Fruit fly (Drosophila melanogaster) whole organism, embryonic: ENCODE measurements around the gene CG33230.
A peak's percentile ranks its signal among the peaks of the same experiment; 100 is the strongest.

ENCODE experiments used
- CG10543 ChIP-seq: fragments of 200-800 bp; sonication (Bioruptor generic); optimal IDR thresholded peaks from 3 replicates; lab custom pipeline; 2017; ENCODE audit warnings: missing biosample characterization, mild to moderate bottlenecking, missing genetic modification characterization, moderate library complexity
- CG11398 ChIP-seq: fragments of 200-800 bp; sonication (Bioruptor generic); optimal IDR thresholded peaks from 2 replicates; lab custom pipeline; 2016; ENCODE audit warnings: missing biosample characterization, missing genetic modification characterization
- CG13287 ChIP-seq: fragments of 200-800 bp; sonication (Bioruptor generic); IDR thresholded peaks from 2 replicates; pipeline ENCODE4 v1.3.6; 2022; ENCODE audit warnings: missing biosample characterization, missing genetic modification characterization; ENCODE audit not compliant: partially characterized antibody
- CG13894 ChIP-seq: fragments of 200-800 bp; sonication (Bioruptor generic); optimal IDR thresholded peaks from 3 replicates; lab custom pipeline; 2018; ENCODE audit warnings: missing biosample characterization, mild to moderate bottlenecking, missing genetic modification characterization, moderate library complexity
- CG14667 ChIP-seq: fragments of 200-800 bp; sonication (Bioruptor generic); IDR thresholded peaks from 2 replicates; pipeline ENCODE4 v1.3.6; 2022; ENCODE audit warnings: missing biosample characterization, missing genetic modification characterization
- CG15514 ChIP-seq: fragments of 200-800 bp; sonication (Bioruptor generic); optimal IDR thresholded peaks from 3 replicates; lab custom pipeline; 2017; ENCODE audit warnings: missing biosample characterization, missing genetic modification characterization, mild to moderate bottlenecking, moderate library complexity, missing genetic modification reagents
- CG1603 ChIP-seq: fragments of 200-800 bp; sonication (Bioruptor generic); optimal IDR thresholded peaks from 2 replicates; lab custom pipeline; 2019; ENCODE audit warnings: missing biosample characterization, mild to moderate bottlenecking, missing genetic modification characterization, moderate library complexity
- CG17186 ChIP-seq: fragments of 200-800 bp; sonication (Bioruptor generic); optimal IDR thresholded peaks from 3 replicates; lab custom pipeline; 2017; ENCODE audit warnings: missing biosample characterization, missing genetic modification reagents, missing genetic modification characterization
- CG18599 ChIP-seq: fragments of 200-800 bp; sonication (Bioruptor generic); optimal IDR thresholded peaks from 3 replicates; lab custom pipeline; 2017; ENCODE audit warnings: missing biosample characterization, missing genetic modification characterization, mild to moderate bottlenecking, moderate library complexity, missing genetic modification reagents
- CG32767 ChIP-seq: fragments of 200-800 bp; sonication (Bioruptor generic); IDR thresholded peaks from 2 replicates; pipeline ENCODE4 v1.3.6; 2022; ENCODE audit warnings: missing biosample characterization, missing genetic modification characterization
- CG34224 ChIP-seq: fragments of 200-800 bp; sonication (Bioruptor generic); IDR thresholded peaks from 3 replicates; pipeline ENCODE4 v1.3.6; 2022; ENCODE audit warnings: missing biosample characterization, missing genetic modification characterization; ENCODE audit not compliant: partially characterized antibody
- CG6175 ChIP-seq: fragments of 200-800 bp; sonication (Bioruptor generic); IDR thresholded peaks from 3 replicates; pipeline ENCODE4 v1.3.6; 2022; ENCODE audit warnings: missing biosample characterization, missing genetic modification characterization
- CG7987 ChIP-seq: fragments of 200-800 bp; sonication (Bioruptor generic); optimal IDR thresholded peaks from 2 replicates; lab custom pipeline; 2018; ENCODE audit warnings: missing biosample characterization, mild to moderate bottlenecking, missing genetic modification characterization, moderate library complexity
- CG8281 ChIP-seq: fragments of 200-800 bp; sonication (Bioruptor generic); optimal IDR thresholded peaks from 2 replicates; lab custom pipeline; 2018; ENCODE audit warnings: missing biosample characterization, mild to moderate bottlenecking, missing genetic modification characterization, moderate library complexity
- CG9437 ChIP-seq: fragments of 200-800 bp; sonication (Bioruptor generic); optimal IDR thresholded peaks from 2 replicates; lab custom pipeline; 2018; ENCODE audit warnings: missing biosample characterization, mild to moderate bottlenecking, missing genetic modification characterization
- Dbx ChIP-seq: fragments of 200-800 bp; sonication (Bioruptor generic); IDR thresholded peaks from 3 replicates; pipeline ENCODE4 v1.3.6; 2022; ENCODE audit warnings: missing biosample characterization, missing genetic modification characterization
- Deaf1 ChIP-seq: fragments of 200-800 bp; optimal IDR thresholded peaks from 3 replicates; lab custom pipeline; 2019; ENCODE audit warnings: missing biosample characterization, mild to moderate bottlenecking, missing genetic modification characterization, moderate library complexity
- Dp ChIP-seq: fragments of 200-800 bp; sonication (Bioruptor generic); optimal IDR thresholded peaks from 2 replicates; lab custom pipeline; 2018; ENCODE audit warnings: missing biosample characterization, mild to moderate bottlenecking, missing genetic modification characterization, moderate library complexity
- E2f2 ChIP-seq: fragments of 200-800 bp; sonication (Bioruptor generic); IDR thresholded peaks from 2 replicates; pipeline ENCODE4 v1.3.6; 2022; ENCODE audit warnings: missing biosample characterization, missing genetic modification characterization
- Eip74EF ChIP-seq, 2 experiments: fragments of 200-800 bp in 1 of 2; fragments of >200 bp in 1 of 2; sonication (Bioruptor generic) in 1 of 2; optimal IDR thresholded peaks; 2 replicates each; lab custom pipeline; 2017 to 2019; ENCODE audit warnings: missing biosample characterization in 2 of 2, missing genetic modification characterization in 2 of 2, mild to moderate bottlenecking in 1 of 2, moderate library complexity in 1 of 2
- Hr51 ChIP-seq, 2 experiments: fragments of 200-800 bp; sonication (Bioruptor generic); optimal IDR thresholded peaks; 2 replicates in 1 of 2; 3 replicates in 1 of 2; lab custom pipeline; 2016 to 2018; ENCODE audit warnings: missing biosample characterization in 2 of 2, missing genetic modification characterization in 2 of 2, mild to moderate bottlenecking in 1 of 2, moderate library complexity in 1 of 2
- Jarid2 ChIP-seq: fragments of 200-800 bp; sonication (Bioruptor generic); optimal IDR thresholded peaks from 3 replicates; lab custom pipeline; 2017; ENCODE audit warnings: mild to moderate bottlenecking, missing biosample characterization, missing genetic modification reagents, missing genetic modification characterization
- MBD-R2 ChIP-seq: fragments of 200-800 bp; sonication (Bioruptor generic); IDR thresholded peaks from 2 replicates; pipeline ENCODE4 v1.3.6; 2022; ENCODE audit warnings: missing biosample characterization, missing genetic modification characterization
- MTF-1 ChIP-seq: fragments of 200-800 bp; sonication (Bioruptor generic); optimal IDR thresholded peaks from 2 replicates; lab custom pipeline; 2018; ENCODE audit warnings: missing biosample characterization, mild to moderate bottlenecking, missing genetic modification characterization, borderline replicate concordance
- Med ChIP-seq: fragments of 200-800 bp; sonication (Bioruptor generic); peaks from one replicate; lab custom pipeline; 2016; ENCODE audit warnings: missing biosample characterization, missing genetic modification characterization, mild to moderate bottlenecking, inconsistent platforms, moderate library complexity
- NFAT ChIP-seq: fragments of 200-800 bp; sonication (Bioruptor generic); IDR thresholded peaks from 2 replicates; pipeline ENCODE4 v1.3.6; 2022; ENCODE audit warnings: missing biosample characterization, missing genetic modification characterization
- Nf-YC ChIP-seq: fragments of 200-800 bp; optimal IDR thresholded peaks from 3 replicates; lab custom pipeline; 2019; ENCODE audit warnings: missing biosample characterization, mild to moderate bottlenecking, missing genetic modification characterization, moderate library complexity
- amos ChIP-seq: fragments of 200-800 bp; sonication (Bioruptor generic); IDR thresholded peaks from 2 replicates; pipeline ENCODE4 v1.3.6; 2022; ENCODE audit warnings: missing biosample characterization, missing genetic modification characterization; ENCODE audit not compliant: partially characterized antibody
- bbx ChIP-seq: fragments of 200-800 bp; sonication (Bioruptor generic); IDR thresholded peaks from 2 replicates; pipeline ENCODE4 v1.3.6; 2022; ENCODE audit warnings: missing biosample characterization, missing genetic modification characterization; ENCODE audit not compliant: partially characterized antibody
- bcd ChIP-seq: fragments of 200-800 bp; sonication (Bioruptor generic); optimal IDR thresholded peaks from 2 replicates; lab custom pipeline; 2017; ENCODE audit warnings: missing biosample characterization, mild to moderate bottlenecking, missing genetic modification characterization
- gfzf ChIP-seq: fragments of 200-800 bp; sonication (Bioruptor generic); optimal IDR thresholded peaks from 2 replicates; lab custom pipeline; 2016; ENCODE audit warnings: missing biosample characterization, mild to moderate bottlenecking, missing genetic modification characterization, moderate library complexity
- ham ChIP-seq: fragments of 200-800 bp; sonication (Bioruptor generic); IDR thresholded peaks from 2 replicates; pipeline ENCODE4 v1.3.6; 2022; ENCODE audit warnings: missing biosample characterization, missing genetic modification characterization
- hb ChIP-seq: fragments of 200-800 bp; sonication (Bioruptor generic); IDR thresholded peaks from 3 replicates; pipeline ENCODE4 v1.3.6; 2022; ENCODE audit warnings: missing biosample characterization, missing genetic modification characterization; ENCODE audit not compliant: partially characterized antibody
- nerfin-1 ChIP-seq: fragments of 200-800 bp; sonication (Bioruptor generic); optimal IDR thresholded peaks from 3 replicates; lab custom pipeline; 2019; ENCODE audit warnings: missing biosample characterization, mild to moderate bottlenecking, missing genetic modification characterization, moderate library complexity
- pfk ChIP-seq: fragments of 200-800 bp; sonication (Bioruptor generic); optimal IDR thresholded peaks from 2 replicates; lab custom pipeline; 2018; ENCODE audit warnings: missing biosample characterization, mild to moderate bottlenecking, missing genetic modification characterization, moderate library complexity
- pum ChIP-seq: fragments of 200-800 bp; sonication (Bioruptor generic); optimal IDR thresholded peaks from 2 replicates; lab custom pipeline; 2016; ENCODE audit warnings: missing biosample characterization, missing genetic modification characterization
- rib ChIP-seq: fragments of 200-800 bp; sonication (Bioruptor generic); IDR thresholded peaks from 2 replicates; pipeline ENCODE4 v1.3.6; 2022; ENCODE audit warnings: missing biosample characterization, missing genetic modification characterization
- ro ChIP-seq: fragments of 200-800 bp; sonication (Bioruptor generic); IDR thresholded peaks from 2 replicates; pipeline ENCODE4 v1.3.6; 2022; ENCODE audit warnings: missing biosample characterization, missing genetic modification characterization
- schlank ChIP-seq: fragments of 200-800 bp; sonication (Bioruptor generic); optimal IDR thresholded peaks from 2 replicates; lab custom pipeline; 2018; ENCODE audit warnings: missing biosample characterization, mild to moderate bottlenecking, missing genetic modification characterization
- scrt ChIP-seq: fragments of 200-800 bp; sonication (Bioruptor generic); optimal IDR thresholded peaks from 2 replicates; lab custom pipeline; 2018; ENCODE audit warnings: missing biosample characterization, mild to moderate bottlenecking, missing genetic modification characterization, moderate library complexity
- sd ChIP-seq: fragments of 200-800 bp; sonication (Bioruptor generic); optimal IDR thresholded peaks from 3 replicates; lab custom pipeline; 2018; ENCODE audit warnings: missing biosample characterization, mild to moderate bottlenecking, missing genetic modification characterization, moderate library complexity
- sug ChIP-seq: fragments of 200-800 bp; optimal IDR thresholded peaks from 2 replicates; lab custom pipeline; 2019; ENCODE audit warnings: missing biosample characterization, mild to moderate bottlenecking, missing genetic modification characterization, moderate library complexity
- unc-4 ChIP-seq: fragments of 200-800 bp; sonication (Bioruptor generic); IDR thresholded peaks from 2 replicates; pipeline ENCODE4 v1.3.6; 2022; ENCODE audit warnings: missing biosample characterization, missing genetic modification characterization; ENCODE audit not compliant: partially characterized antibody
- z ChIP-seq: fragments of 200-800 bp; sonication (Bioruptor generic); IDR thresholded peaks from 3 replicates; pipeline ENCODE4 v1.3.6; 2022; ENCODE audit warnings: missing biosample characterization, missing genetic modification characterization
- zfh2 ChIP-seq: fragments of 200-800 bp; sonication (Bioruptor generic); optimal IDR thresholded peaks from 2 replicates; lab custom pipeline; 2016; ENCODE audit warnings: missing biosample characterization, missing genetic modification characterization

CG33230 gene

DNA sequence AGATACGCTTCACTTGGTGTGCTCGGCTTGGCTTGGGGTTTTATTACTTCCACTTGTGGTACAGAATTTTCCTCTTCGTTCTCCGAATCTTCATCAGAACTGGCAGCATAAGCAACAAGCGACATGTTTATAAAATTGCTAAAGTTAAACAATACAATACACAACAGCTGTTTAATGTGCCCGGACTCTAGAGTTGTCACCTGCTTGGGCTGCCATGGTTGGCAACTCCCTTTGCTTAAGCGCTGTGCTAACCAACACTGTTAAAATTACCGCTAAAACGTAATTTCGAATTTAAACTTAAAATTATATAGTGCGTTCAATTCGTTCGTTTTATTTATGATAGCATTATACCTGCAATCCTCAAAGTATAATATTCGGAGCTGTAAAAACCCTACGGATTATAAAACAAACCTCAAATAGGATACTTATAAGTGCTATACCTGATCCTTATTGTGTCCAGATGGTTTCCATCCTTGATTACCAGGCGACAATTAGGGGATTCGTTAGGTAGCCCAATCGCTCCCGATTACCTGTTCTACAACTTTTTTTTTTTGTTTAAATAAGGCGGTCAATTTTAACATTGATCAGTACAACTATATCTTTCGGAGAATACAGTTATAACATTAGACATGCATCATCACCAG is 29.2 kb downstream of the CG33230 start, which contains the start of the genes CG17249 and Bro (continued):
- no peak for TF ChIP-seq pum (GFP tag; lab: Kevin White, UChicago)
- TF ChIP-seq Dp (GFP tag; lab: Kevin White, UChicago), result peak; percentile 98
- TF ChIP-seq CG8281, result no peak
- TF ChIP-seq amos (GFP tag; lab: Robert Waterston, UW), result peak; percentile 41; the same call in 1 of the 2 replicates
- TF ChIP-seq ro (GFP tag; lab: Robert Waterston, UW), result no peak
- TF ChIP-seq Hr51 (GFP tag; optimal IDR thresholded peaks at IDR 0.05; lab: Kevin White, UChicago), result peak in 1 of 2 experiments; percentile 57
- TF ChIP-seq CG11398 (GFP tag; lab: Kevin White, UChicago), result no peak
- TF ChIP-seq CG7987 (GFP tag; lab: Kevin White, UChicago), result peak; percentile 8
- TF ChIP-seq CG14667, result no peak
- no peak for TF ChIP-seq ham (GFP tag; lab: Robert Waterston, UW)
- peak; percentile 85 for TF ChIP-seq CG1603 (tag; lab: Kevin White, UChicago)
- TF ChIP-seq CG9437 (GFP tag; lab: Kevin White, UChicago), result no peak
- no peak for TF ChIP-seq schlank (tag; lab: Kevin White, UChicago)
- no peak for TF ChIP-seq MTF-1 (GFP tag; lab: Kevin White, UChicago)
- TF ChIP-seq Eip74EF (GFP tag; optimal IDR thresholded peaks at IDR 0.05; lab: Kevin White, UChicago), result no peak
- no peak for TF ChIP-seq bcd (GFP tag; lab: Kevin White, UChicago)
- TF ChIP-seq, all 482 proteins: peak for 139

DNA sequence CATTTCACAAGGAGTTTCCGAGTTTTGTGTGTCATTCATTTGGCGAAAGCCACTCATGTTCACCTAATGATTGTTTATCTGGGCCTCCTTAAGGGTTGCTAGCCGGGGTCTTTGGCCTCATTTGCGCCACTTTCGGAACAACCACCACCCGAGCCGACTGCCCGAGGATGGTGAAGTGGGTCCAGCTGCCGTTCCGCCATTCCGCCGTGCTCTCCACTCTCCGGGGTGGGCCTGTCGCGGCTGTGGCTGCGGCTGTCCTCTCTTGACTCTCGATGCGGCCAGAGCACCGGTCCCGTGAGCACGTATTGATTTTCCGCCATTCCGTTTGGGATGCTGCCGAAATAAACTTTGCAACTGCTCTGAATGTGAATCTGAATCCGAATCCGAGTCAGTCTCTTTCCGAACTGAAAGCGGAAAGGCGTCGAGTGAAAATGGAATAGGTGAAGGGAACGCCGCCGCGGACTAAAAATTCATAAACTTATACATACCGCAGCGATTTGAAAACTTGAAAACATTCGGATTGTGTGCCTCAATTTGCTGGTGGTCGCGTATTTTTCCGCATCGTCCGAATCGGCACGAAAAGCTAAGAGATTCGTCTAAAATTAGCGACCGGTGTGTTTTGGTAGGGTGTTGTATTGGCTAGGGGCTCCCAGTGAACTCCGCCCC is 30.6 kb downstream of the CG33230 start, which contains the start of gene CG13920:
TSS of gene CG13920 (plus strand) at position 255 of the 666 bp plus-strand sequence.
- TF ChIP-seq nerfin-1 (tag; lab: Kevin White, UChicago), result peak; percentile 31
- TF ChIP-seq Med (GFP tag; lab: Kevin White, UChicago), result peak; percentile 59
- peak; percentile 49 for TF ChIP-seq sd (tag; lab: Kevin White, UChicago)
- TF ChIP-seq CG32767 (GFP tag; lab: Robert Waterston, UW), result 0 out of 2 replicates have a peak, but pooled peaks have one; percentile 29
- TF ChIP-seq Jarid2 (GFP tag; lab: Kevin White, UChicago), result peak; percentile 34
- TF ChIP-seq gfzf (GFP tag; lab: Kevin White, UChicago), result no peak
- 0 out of 3 replicates have a peak, but pooled peaks have one; percentile 34 for TF ChIP-seq Dbx (GFP tag; lab: Robert Waterston, UW)
- peak; percentile 20 for TF ChIP-seq CG18599 (GFP tag; lab: Kevin White, UChicago)
- TF ChIP-seq z, result 0 out of 3 replicates have a peak, but pooled peaks have one; percentile 46
- TF ChIP-seq CG10543 (GFP tag; lab: Kevin White, UChicago), result peak; percentile 72
- TF ChIP-seq pfk (GFP tag; lab: Kevin White, UChicago), result peak; percentile 30
- TF ChIP-seq CG6175 (GFP tag; lab: Robert Waterston, UW), result no peak
- peak; percentile 4 for TF ChIP-seq scrt (GFP tag; lab: Kevin White, UChicago)
- TF ChIP-seq bbx (GFP tag; lab: Robert Waterston, UW), result peak; percentile 21; the same call in 1 of the 2 replicates
- 0 out of 2 replicates have a peak, but pooled peaks have one; percentile 2 for TF ChIP-seq NFAT (GFP tag; lab: Robert Waterston, UW)
- TF ChIP-seq CG13287 (GFP tag; lab: Robert Waterston, UW), result peak; percentile 13; the same call in 1 of the 2 replicates
- peak; percentile 3 for TF ChIP-seq Nf-YC
- peak; percentile 91 for TF ChIP-seq Deaf1 (tag; lab: Kevin White, UChicago)
- TF ChIP-seq zfh2, result no peak
- no peak for TF ChIP-seq hb (GFP tag; lab: Robert Waterston, UW)
- TF ChIP-seq CG13894 (tag; lab: Kevin White, UChicago), result peak; percentile 61
- peak; percentile 43; the same call in 1 of the 2 replicates for TF ChIP-seq unc-4 (GFP tag; lab: Robert Waterston, UW)
- TF ChIP-seq CG34224 (GFP tag; lab: Robert Waterston, UW), result no peak
- peak; percentile 42 for TF ChIP-seq MBD-R2 (GFP tag; lab: Robert Waterston, UW)
- no peak for TF ChIP-seq rib
- TF ChIP-seq E2f2 (GFP tag; lab: Robert Waterston, UW), result 0 out of 2 replicates have a peak, but pooled peaks have one; percentile 11
- TF ChIP-seq CG17186, result no peak
- TF ChIP-seq sug (tag; lab: Kevin White, UChicago), result peak; percentile 59
- TF ChIP-seq CG15514 (GFP tag; lab: Kevin White, UChicago), result peak; percentile 27
